Worm (Caenorhabditis elegans) whole organism, mixed stage, embryonic: ENCODE measurements around the gene ZK1193.2.

Experiments
- M03D4.4 ChIP-seq: sonication (generic microtip); optimal IDR thresholded peaks from 2 replicates; lab custom pipeline; 2017; ENCODE audit warnings: mild to moderate bottlenecking, missing genetic modification characterization, missing compliant biosample characterization
- lsy-2 ChIP-seq: fragments of 150-350 bp; optimal IDR thresholded peaks from 2 replicates; lab custom pipeline; 2014; ENCODE audit warnings: missing biosample characterization, missing genetic modification characterization
- mep-1 ChIP-seq: fragments of 150-350 bp; optimal IDR thresholded peaks from 2 replicates; lab custom pipeline; 2017; ENCODE audit warnings: missing biosample characterization, missing genetic modification reagents, missing genetic modification characterization, inconsistent platforms
- nhr-2 ChIP-seq: fragments of 150-350 bp; optimal IDR thresholded peaks from 2 replicates; lab custom pipeline; 2014; ENCODE audit warnings: missing biosample characterization, missing genetic modification characterization
- nhr-237 ChIP-seq: fragments of 150-350 bp; optimal IDR thresholded peaks from 2 replicates; lab custom pipeline; 2014; ENCODE audit warnings: missing biosample characterization, missing genetic modification characterization

ce11 chrX:439031-439430 is 13.6 kb upstream of the ZK1193.2 start:
- TF ChIP-seq nhr-237 (tag; lab: Kevin White, UChicago): no peak
- no peak for TF ChIP-seq nhr-2 (tag; lab: Kevin White, UChicago)
- no peak for TF ChIP-seq M03D4.4 (tag; lab: Kevin White, UChicago)
- TF ChIP-seq mep-1 (tag; lab: Kevin White, UChicago): no peak
- TF ChIP-seq lsy-2: no peak
